Worm (Caenorhabditis elegans): Measurements from ENCODE around the gene C52B9.19.
A peak's percentile ranks its signal among the peaks of the same experiment; 100 is the strongest.
"Not testable (repeated sequence)": the region's sequence is repeated elsewhere in the genome, so short reads cannot be mapped to it uniquely, and the experiment has no call there.

C52B9.19 gene

DNA sequence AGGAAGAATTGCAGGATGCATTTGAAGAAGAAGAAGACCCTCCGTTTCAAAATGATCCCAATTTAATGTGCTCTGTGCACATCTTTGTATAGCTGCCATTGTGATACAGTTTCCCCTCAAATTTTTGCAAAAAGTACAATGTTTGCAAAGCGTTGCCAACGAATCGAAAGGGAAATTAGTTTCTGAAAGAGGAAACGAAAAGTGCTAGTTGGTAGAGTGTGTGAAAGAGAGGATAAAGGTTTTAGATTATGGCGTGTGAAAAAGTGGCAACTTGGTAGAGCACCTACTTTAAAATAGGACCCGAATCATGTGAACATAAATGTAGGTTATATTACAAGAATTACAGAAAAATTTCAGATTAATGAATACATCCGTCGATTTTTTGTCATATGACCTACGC is 29.3 kb downstream of the C52B9.19 start, which contains the start of gene C52B9.8:
Gene C52B9.8, minus strand, starts transcription at position 101 of the 400 bp plus-strand sequence.
- TF ChIP-seq ama-1 (optimal IDR thresholded peaks at IDR 0.05) (no peak), nhr-28 (tag; optimal IDR thresholded peaks at IDR 0.05) (no peak), elt-2 (tag; optimal IDR thresholded peaks at IDR 0.05) (no peak), skn-1 (tag; optimal IDR thresholded peaks at IDR 0.05) (no peak), nhr-76 (tag; optimal IDR thresholded peaks at IDR 0.05) (no peak), egl-5 (tag; optimal IDR thresholded peaks at IDR 0.05) (no peak), lin-15B (tag; optimal IDR thresholded peaks at IDR 0.05) (no peak), daf-12 (tag; optimal IDR thresholded peaks at IDR 0.05) (no peak), ceh-82 (tag; optimal IDR thresholded peaks at IDR 0.05) (no peak)

DNA sequence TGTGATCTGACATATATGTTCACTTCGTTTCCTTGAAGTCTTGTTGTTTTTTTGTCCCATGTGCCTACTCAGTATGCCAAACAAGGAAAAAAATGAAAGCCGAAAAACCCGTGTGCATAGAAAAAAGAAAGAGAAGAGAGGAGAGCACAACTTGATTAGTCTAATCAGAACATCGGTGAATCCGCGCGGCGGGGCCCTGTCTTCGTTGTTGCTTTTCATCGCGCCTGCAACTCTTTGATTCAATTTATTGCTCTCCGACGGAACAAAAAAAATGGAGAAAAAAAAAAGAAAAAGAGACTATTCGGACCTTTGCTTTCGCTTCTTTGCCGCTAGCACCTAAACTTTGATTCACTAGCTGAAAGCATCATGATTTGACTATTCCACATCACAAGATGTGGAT is 32.6 kb downstream of the C52B9.19 start:
- peak; percentile 87 for TF ChIP-seq fkh-10 (GFP tag; optimal IDR thresholded peaks at IDR 0.05)
- TF ChIP-seq lsy-12 (tag; optimal IDR thresholded peaks at IDR 0.05), result no peak

DNA sequence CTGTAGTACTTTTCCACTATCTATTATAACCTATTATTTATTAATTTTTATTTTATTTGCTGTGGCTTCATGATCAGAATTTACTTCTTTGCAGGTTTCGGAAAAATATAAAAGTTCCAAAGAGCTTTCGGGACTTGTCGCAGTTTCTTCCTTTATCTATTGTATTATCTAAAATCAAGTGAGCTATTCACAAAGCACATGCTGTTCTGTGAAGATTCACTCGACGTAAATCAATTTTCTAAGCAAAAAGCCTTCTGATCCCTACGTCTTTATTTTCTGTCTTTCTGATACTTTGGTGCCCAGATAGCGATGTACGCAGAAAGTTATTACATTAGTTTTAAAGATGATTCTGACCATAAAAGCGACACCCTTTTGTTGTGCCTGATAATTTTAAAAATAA is 34.7 kb downstream of the C52B9.19 start:
- TF ChIP-seq eor-1 (tag; optimal IDR thresholded peaks at IDR 0.05) (no peak), fkh-10 (GFP tag; optimal IDR thresholded peaks at IDR 0.05) (peak; percentile 97), nhr-67 (tag; optimal IDR thresholded peaks at IDR 0.05) (no peak), ceh-16 (tag; optimal IDR thresholded peaks at IDR 0.05) (no peak), tbx-2 (tag; optimal IDR thresholded peaks at IDR 0.05) (no peak)

DNA sequence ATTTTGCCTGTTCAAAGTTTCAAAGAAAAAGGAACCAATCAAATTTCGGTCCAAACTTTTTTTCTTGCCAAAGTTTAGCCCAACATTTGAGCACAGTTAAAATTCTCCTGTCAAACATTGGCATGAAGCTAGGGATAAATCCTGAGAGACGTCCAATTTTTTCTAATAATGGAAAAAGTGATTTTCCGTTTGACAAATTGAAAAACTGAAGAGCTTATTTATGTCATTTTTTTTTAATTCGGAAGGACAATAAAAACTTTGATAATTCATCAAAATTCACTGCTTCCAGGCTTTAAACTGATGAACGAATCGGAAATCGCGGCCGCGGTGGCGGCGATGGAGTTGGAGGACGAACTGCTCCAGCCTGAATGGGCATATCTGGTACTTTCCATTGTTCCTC is 38.2 kb downstream of the C52B9.19 start, which contains the start of gene dop-6:
Gene dop-6, plus strand, starts transcription at position 301 of the 400 bp plus-strand sequence.
- TF ChIP-seq pqm-1 (tag; optimal IDR thresholded peaks at IDR 0.05) (no peak), ceh-82 (tag; optimal IDR thresholded peaks at IDR 0.05) (no peak)

DNA sequence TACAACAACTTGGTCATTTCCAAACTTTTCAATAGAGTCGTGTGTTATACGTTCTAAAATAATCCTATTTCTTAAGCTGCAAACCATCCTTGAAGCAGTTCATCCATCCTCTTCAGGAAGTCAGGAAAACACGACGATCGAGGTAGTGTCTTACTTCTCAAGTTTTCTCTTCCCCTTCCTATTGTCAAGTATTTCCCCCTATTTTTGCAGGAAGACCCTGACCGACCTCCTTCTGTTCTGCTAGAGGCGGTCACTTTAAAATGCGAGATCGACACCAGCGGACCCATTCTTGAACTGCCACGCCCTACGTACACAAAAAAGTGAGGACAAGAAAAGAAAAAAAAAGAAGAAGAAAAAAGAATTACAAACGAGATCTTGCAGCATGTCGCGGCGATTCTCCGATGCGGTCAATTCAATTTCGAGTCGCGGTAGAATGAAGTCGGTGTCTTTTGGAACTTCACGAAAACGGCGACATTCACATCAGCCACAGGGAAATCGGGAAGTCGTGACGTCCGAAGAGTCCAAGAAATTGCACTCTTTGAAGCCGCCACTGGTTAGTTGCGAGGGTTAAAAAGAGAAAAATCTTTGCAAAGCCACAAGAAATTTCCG is 40.6 kb downstream of the C52B9.19 start:
- TF ChIP-seq elt-1 (tag; optimal IDR thresholded peaks at IDR 0.05) (no peak), unc-39 (tag; optimal IDR thresholded peaks at IDR 0.05) (no peak), nhr-77 (tag; optimal IDR thresholded peaks at IDR 0.05) (no peak), fkh-10 (GFP tag; optimal IDR thresholded peaks at IDR 0.05) (peak; percentile 76)

DNA sequence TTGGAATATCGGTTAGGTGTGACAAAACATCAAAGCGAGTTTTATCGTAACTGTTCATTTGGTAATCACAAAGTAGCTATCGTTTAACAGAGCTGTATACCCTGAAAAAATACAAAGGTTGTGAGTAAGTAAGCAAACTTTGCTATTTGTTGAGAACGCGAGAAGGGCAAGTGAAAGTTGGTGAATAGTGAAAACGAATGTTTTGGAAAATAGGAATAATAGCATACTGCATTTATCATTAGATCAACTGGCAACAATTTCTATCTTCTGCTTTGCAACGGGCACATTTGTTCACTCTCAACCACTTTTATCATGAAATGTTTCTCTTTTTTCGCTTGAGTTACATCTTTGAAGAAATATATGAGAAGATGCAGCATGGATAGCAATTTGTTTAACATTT is 46.5 kb downstream of the C52B9.19 start, which contains the start of gene C24A8.5:
Gene C24A8.5, minus strand, starts transcription at position 101 of the 400 bp plus-strand sequence.
- no peak for TF ChIP-seq nhr-237 (tag; optimal IDR thresholded peaks at IDR 0.05)
- TF ChIP-seq aly-2 (tag; optimal IDR thresholded peaks at IDR 0.05), result no peak
- TF ChIP-seq nhr-77 (tag; optimal IDR thresholded peaks at IDR 0.05), result no peak
- TF ChIP-seq lsy-12 (tag; optimal IDR thresholded peaks at IDR 0.05), result no peak
- no peak for TF ChIP-seq sea-2 (GFP tag; optimal IDR thresholded peaks at IDR 0.05)
- no peak for TF ChIP-seq ceh-28 (tag; optimal IDR thresholded peaks at IDR 0.05)
- TF ChIP-seq ama-1 (optimal IDR thresholded peaks at IDR 0.05), result no peak
- no peak for TF ChIP-seq daf-12 (tag; optimal IDR thresholded peaks at IDR 0.05)
- no peak for TF ChIP-seq nfya-1 (tag; optimal IDR thresholded peaks at IDR 0.05; ENCODE audit: insufficient read depth)
- no peak for TF ChIP-seq unc-39 (tag; optimal IDR thresholded peaks at IDR 0.05)
- TF ChIP-seq zag-1 (tag; optimal IDR thresholded peaks at IDR 0.05), result no peak
- no peak for TF ChIP-seq egl-5 (tag; optimal IDR thresholded peaks at IDR 0.05)
- TF ChIP-seq elt-3 (tag; optimal IDR thresholded peaks at IDR 0.05), result no peak
- no peak for TF ChIP-seq mml-1 (tag; optimal IDR thresholded peaks at IDR 0.05)
- TF ChIP-seq skn-1 (tag; optimal IDR thresholded peaks at IDR 0.05), result no peak
- TF ChIP-seq nhr-23 (tag; optimal IDR thresholded peaks at IDR 0.05), result no peak

DNA sequence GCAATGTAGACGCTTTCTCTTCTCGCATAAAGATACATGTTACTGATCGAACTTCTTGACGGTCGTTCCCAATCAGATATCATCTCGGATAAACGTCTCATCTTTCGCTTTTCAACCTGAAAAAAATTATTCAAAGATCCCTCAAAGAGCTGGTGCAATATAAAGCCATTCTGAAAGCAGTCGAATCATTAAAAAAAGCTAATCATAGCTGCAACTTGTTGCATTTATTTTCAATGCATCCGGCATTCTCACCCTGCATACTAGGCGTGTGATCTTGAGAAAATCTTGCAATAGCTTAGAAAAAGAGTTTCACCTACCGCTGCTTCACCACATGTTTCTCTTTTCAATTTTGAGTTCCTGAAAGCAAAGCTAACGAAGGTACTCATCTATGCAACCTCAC is 50.0 kb downstream of the C52B9.19 start, which contains the start of gene C24A8.6:
Gene C24A8.6, minus strand, starts transcription at position 101 of the 400 bp plus-strand sequence.
- not testable (repeated sequence) for TF ChIP-seq sea-2 (GFP tag; optimal IDR thresholded peaks at IDR 0.05); mml-1 (tag; optimal IDR thresholded peaks at IDR 0.05); ztf-11 (tag; optimal IDR thresholded peaks at IDR 0.05)

All from whole organism, L3 larva.